Fruit fly (Drosophila melanogaster): ENCODE results near the gene CG6324.

CG6324 gene

dm6 chrX:15482236-15482660 is 6.4 kb downstream of the CG6324 start, which contains the start of gene CG6340 (continued):
- TF ChIP-seq CG8478 (optimal IDR thresholded peaks at IDR 0.05) (no peak), CG5953 (GFP tag; IDR thresholded peaks at IDR 0.05) (no peak), Dip2 (GFP tag; IDR thresholded peaks at IDR 0.05) (no peak), ftz-f1 (GFP tag; optimal IDR thresholded peaks at IDR 0.05) (no peak), Fer2 (tag; optimal IDR thresholded peaks at IDR 0.05) (no peak), CG34224 (GFP tag; IDR thresholded peaks at IDR 0.05; ENCODE audit: partially characterized antibody) (peak; percentile 70), knrl (GFP tag; IDR thresholded peaks at IDR 0.05; ENCODE audit: partially characterized antibody) (peak; percentile 78), CG1024 (GFP tag; IDR thresholded peaks at IDR 0.05) (no peak), fd3F (GFP tag; optimal IDR thresholded peaks at IDR 0.05) (no peak), CG32772 (GFP tag; IDR thresholded peaks at IDR 0.05) (0 out of 2 replicates have a peak, but pooled peaks have one; percentile 24), E2f2 (GFP tag; IDR thresholded peaks at IDR 0.05) (peak; percentile 76), CG9817 (tag; optimal IDR thresholded peaks at IDR 0.05) (no peak), CG33213 (GFP tag; optimal IDR thresholded peaks at IDR 0.05) (peak; percentile 17), CG31441 (GFP tag; IDR thresholded peaks at IDR 0.05) (no peak), CG11093 (GFP tag; IDR thresholded peaks at IDR 0.05) (no peak), CG7745 (tag; optimal IDR thresholded peaks at IDR 0.05) (no peak), CG17361 (GFP tag; IDR thresholded peaks at IDR 0.05) (no peak), CG7786 (GFP tag; optimal IDR thresholded peaks at IDR 0.05) (no peak), CG2875 (GFP tag; optimal IDR thresholded peaks at IDR 0.05) (no peak), CG14014 (GFP tag; IDR thresholded peaks at IDR 0.05) (no peak), CG15011 (GFP tag; optimal IDR thresholded peaks at IDR 0.05) (no peak), CG11695 (GFP tag; IDR thresholded peaks at IDR 0.05) (no peak), bab2 (GFP tag; optimal IDR thresholded peaks at IDR 0.05) (no peak), NC2β (GFP tag; optimal IDR thresholded peaks at IDR 0.05) (no peak), Eip74EF (GFP tag; optimal IDR thresholded peaks at IDR 0.05) (no peak), CG14441 (GFP tag; IDR thresholded peaks at IDR 0.05) (no peak), cwo (GFP tag; optimal IDR thresholded peaks at IDR 0.05) (no peak), CG1832 (GFP tag; optimal IDR thresholded peaks at IDR 0.05) (no peak), chif (GFP tag; optimal IDR thresholded peaks at IDR 0.05) (no peak), CG11696 (GFP tag; IDR thresholded peaks at IDR 0.05) (no peak), cg (GFP tag; optimal IDR thresholded peaks at IDR 0.05) (peak; percentile 67), yki (optimal IDR thresholded peaks at IDR 0.05) (no peak), wdn (GFP tag; IDR thresholded peaks at IDR 0.05) (no peak), CG31388 (GFP tag; optimal IDR thresholded peaks at IDR 0.05) (no peak), CG8388 (GFP tag; optimal IDR thresholded peaks at IDR 0.05) (no peak), ATbp (GFP tag; optimal IDR thresholded peaks at IDR 0.05) (no peak), sima (GFP tag; optimal IDR thresholded peaks at IDR 0.05) (no peak), CG14965 (GFP tag; optimal IDR thresholded peaks at IDR 0.05; ENCODE audit: borderline replicate concordance) (no peak), CG12219 (GFP tag; optimal IDR thresholded peaks at IDR 0.05) (no peak), Bteb2 (GFP tag; optimal IDR thresholded peaks at IDR 0.05) (no peak), repo (GFP tag; optimal IDR thresholded peaks at IDR 0.05) (no peak), CG2712 (tag; optimal IDR thresholded peaks at IDR 0.05) (peak; percentile 10), CG14050 (GFP tag; IDR thresholded peaks at IDR 0.05) (no peak), fd102C (GFP tag; optimal IDR thresholded peaks at IDR 0.05) (no peak), CG10654 (GFP tag; optimal IDR thresholded peaks at IDR 0.05) (no peak), scrt (GFP tag; optimal IDR thresholded peaks at IDR 0.05) (no peak), bigmax (GFP tag; optimal IDR thresholded peaks at IDR 0.05) (no peak), CG8281 (tag; optimal IDR thresholded peaks at IDR 0.05) (no peak), CG5245 (GFP tag; optimal IDR thresholded peaks at IDR 0.05) (no peak), pita (GFP tag; optimal IDR thresholded peaks at IDR 0.05) (no peak), org-1 (GFP tag; optimal IDR thresholded peaks at IDR 0.05) (no peak), prd (optimal IDR thresholded peaks at IDR 0.05) (no peak), prd (GFP tag; IDR thresholded peaks at IDR 0.05) (no peak)
